Fruit fly (Drosophila melanogaster) whole organism, embryonic: Measurements from ENCODE around the gene CG9948.

Experiments
- Asciz ChIP-seq: fragments of 200-800 bp; sonication (Bioruptor generic); optimal IDR thresholded peaks from 2 replicates; lab custom pipeline; 2017; ENCODE audit warnings: missing biosample characterization, mild to moderate bottlenecking, missing genetic modification characterization, missing genetic modification reagents
- Bgb ChIP-seq: fragments of 200-800 bp; sonication (Bioruptor generic); IDR thresholded peaks from 2 replicates; pipeline ENCODE4 v1.3.6; 2022; ENCODE audit warnings: missing biosample characterization, missing genetic modification characterization; ENCODE audit not compliant: partially characterized antibody
- Bteb2 ChIP-seq: fragments of 200-800 bp; sonication (Bioruptor generic); optimal IDR thresholded peaks from 2 replicates; lab custom pipeline; 2016; ENCODE audit warnings: missing biosample characterization, missing genetic modification characterization
- CG10147 ChIP-seq: fragments of 200-800 bp; sonication (Bioruptor generic); optimal IDR thresholded peaks from 2 replicates; lab custom pipeline; 2019; ENCODE audit warnings: missing biosample characterization, mild to moderate bottlenecking, missing genetic modification characterization, moderate library complexity
- CG10321 ChIP-seq: fragments of 200-800 bp; sonication (Bioruptor generic); IDR thresholded peaks from 2 replicates; pipeline ENCODE4 v1.3.6; 2022; ENCODE audit warnings: missing biosample characterization, missing genetic modification characterization
- CG10462 ChIP-seq: fragments of 200-800 bp; sonication (Bioruptor generic); optimal IDR thresholded peaks from 2 replicates; lab custom pipeline; 2016; ENCODE audit warnings: missing biosample characterization, missing genetic modification characterization
- CG11398 ChIP-seq: fragments of 200-800 bp; sonication (Bioruptor generic); optimal IDR thresholded peaks from 2 replicates; lab custom pipeline; 2016; ENCODE audit warnings: missing biosample characterization, missing genetic modification characterization
- CG11456 ChIP-seq: fragments of 200-800 bp; sonication (Bioruptor generic); IDR thresholded peaks from 3 replicates; pipeline ENCODE4 v1.3.6; 2022; ENCODE audit warnings: missing biosample characterization, missing genetic modification characterization
- CG12155 ChIP-seq: fragments of 200-800 bp; sonication (Bioruptor generic); optimal IDR thresholded peaks from 3 replicates; lab custom pipeline; 2016; ENCODE audit warnings: missing biosample characterization, missing genetic modification characterization
- CG13296 ChIP-seq: fragments of 200-800 bp; sonication (Bioruptor generic); optimal IDR thresholded peaks from 3 replicates; lab custom pipeline; 2018; ENCODE audit warnings: missing biosample characterization, mild to moderate bottlenecking, missing genetic modification characterization
- CG13424 ChIP-seq: fragments of 200-800 bp; sonication (Bioruptor generic); optimal IDR thresholded peaks from 2 replicates; lab custom pipeline; 2019; ENCODE audit warnings: missing biosample characterization, mild to moderate bottlenecking, missing genetic modification characterization, moderate library complexity
- CG14014 ChIP-seq: fragments of 200-800 bp; sonication (Bioruptor generic); IDR thresholded peaks from 2 replicates; pipeline ENCODE4 v1.3.6; 2022; ENCODE audit warnings: missing biosample characterization, missing genetic modification characterization
- CG14441 ChIP-seq: fragments of 200-800 bp; sonication (Bioruptor generic); IDR thresholded peaks from 2 replicates; pipeline ENCODE4 v1.3.6; 2022; ENCODE audit warnings: missing biosample characterization, missing genetic modification characterization
- CG16813 ChIP-seq: fragments of 200-800 bp; sonication (Bioruptor generic); IDR thresholded peaks from 3 replicates; pipeline ENCODE4 v1.3.6; 2022; ENCODE audit warnings: missing biosample characterization, missing genetic modification characterization; ENCODE audit not compliant: partially characterized antibody
- CG16863 ChIP-seq: fragments of 200-800 bp; sonication (Bioruptor generic); optimal IDR thresholded peaks from 3 replicates; lab custom pipeline; 2016; ENCODE audit warnings: missing biosample characterization, missing genetic modification characterization
- CG3163 ChIP-seq: fragments of 200-800 bp; sonication (Bioruptor generic); optimal IDR thresholded peaks from 3 replicates; lab custom pipeline; 2016; ENCODE audit warnings: missing biosample characterization, missing genetic modification characterization
- CG4328 ChIP-seq: fragments of 200-800 bp; sonication (Bioruptor generic); optimal IDR thresholded peaks from 3 replicates; lab custom pipeline; 2017; ENCODE audit warnings: missing biosample characterization, missing genetic modification reagents, missing genetic modification characterization
- CG4360 ChIP-seq: fragments of 200-800 bp; sonication (Bioruptor generic); IDR thresholded peaks from 2 replicates; pipeline ENCODE4 v1.3.6; 2022; ENCODE audit warnings: missing biosample characterization, missing genetic modification characterization
- CG6813 ChIP-seq: fragments of 200-800 bp; sonication (Bioruptor generic); optimal IDR thresholded peaks from 2 replicates; lab custom pipeline; 2017; ENCODE audit warnings: missing biosample characterization, missing genetic modification characterization, mild to moderate bottlenecking, moderate library complexity, missing genetic modification reagents
- CG7271 ChIP-seq: fragments of 200-800 bp; sonication (Bioruptor generic); optimal IDR thresholded peaks from 2 replicates; lab custom pipeline; 2018; ENCODE audit warnings: missing biosample characterization, mild to moderate bottlenecking, missing genetic modification characterization, moderate library complexity
- CG7556 ChIP-seq: fragments of 200-800 bp; sonication (Bioruptor generic); optimal IDR thresholded peaks from 2 replicates; lab custom pipeline; 2017; ENCODE audit warnings: missing biosample characterization, mild to moderate bottlenecking, missing genetic modification characterization
- CG8924 ChIP-seq: fragments of 200-800 bp; optimal IDR thresholded peaks from 3 replicates; lab custom pipeline; 2019; ENCODE audit warnings: missing biosample characterization, mild to moderate bottlenecking, missing genetic modification characterization, moderate library complexity
- CG9609 ChIP-seq: fragments of 200-800 bp; sonication (Bioruptor generic); optimal IDR thresholded peaks from 3 replicates; lab custom pipeline; 2016; ENCODE audit warnings: missing biosample characterization, missing genetic modification characterization
- E2f1 ChIP-seq: fragments of 200-800 bp; sonication (Bioruptor generic); IDR thresholded peaks from 2 replicates; pipeline ENCODE4 v1.3.6; 2022; ENCODE audit warnings: missing biosample characterization, missing genetic modification characterization
- Hey ChIP-seq: fragments of 200-800 bp; sonication (Bioruptor generic); optimal IDR thresholded peaks from 3 replicates; lab custom pipeline; 2018; ENCODE audit warnings: missing biosample characterization, mild to moderate bottlenecking, missing genetic modification characterization
- Hmx ChIP-seq: fragments of 200-800 bp; sonication (Bioruptor generic); optimal IDR thresholded peaks from 2 replicates; lab custom pipeline; 2016; ENCODE audit warnings: missing biosample characterization, missing genetic modification characterization
- Hr39 ChIP-seq: fragments of >200 bp; optimal IDR thresholded peaks from 2 replicates; lab custom pipeline; 2017
- Jarid2 ChIP-seq: fragments of 200-800 bp; sonication (Bioruptor generic); optimal IDR thresholded peaks from 3 replicates; lab custom pipeline; 2017; ENCODE audit warnings: mild to moderate bottlenecking, missing biosample characterization, missing genetic modification reagents, missing genetic modification characterization
- Myb ChIP-seq: fragments of 200-800 bp; sonication (Bioruptor generic); optimal IDR thresholded peaks from 2 replicates; lab custom pipeline; 2016; ENCODE audit warnings: missing biosample characterization, missing genetic modification characterization
- NC2α ChIP-seq: fragments of 200-800 bp; sonication (Bioruptor generic); optimal IDR thresholded peaks from 2 replicates; lab custom pipeline; 2016; ENCODE audit warnings: missing biosample characterization, missing genetic modification characterization
- Nf-YA ChIP-seq: fragments of 200-800 bp; sonication (Bioruptor generic); IDR thresholded peaks from 2 replicates; pipeline ENCODE4 v1.3.6; 2022; ENCODE audit warnings: missing biosample characterization, missing genetic modification characterization
- Rfx ChIP-seq: fragments of 200-800 bp; sonication (Bioruptor generic); IDR thresholded peaks from 2 replicates; pipeline ENCODE4 v1.3.6; 2022; ENCODE audit warnings: missing biosample characterization, missing genetic modification characterization
- YL-1 ChIP-seq: fragments of 200-800 bp; sonication (Bioruptor generic); optimal IDR thresholded peaks from 3 replicates; lab custom pipeline; 2017; ENCODE audit warnings: missing biosample characterization, mild to moderate bottlenecking, missing genetic modification characterization
- bsh ChIP-seq, 2 experiments: fragments of 200-800 bp; sonication (Bioruptor generic); optimal IDR thresholded peaks; 2 replicates each; lab custom pipeline; 2017 to 2018; ENCODE audit warnings: mild to moderate bottlenecking in 2 of 2, missing biosample characterization in 2 of 2, missing genetic modification characterization in 2 of 2, moderate library complexity in 1 of 2
- cas ChIP-seq: fragments of 200-800 bp; sonication (Bioruptor generic); IDR thresholded peaks from 2 replicates; pipeline ENCODE4 v1.3.6; 2022; ENCODE audit warnings: missing biosample characterization, missing genetic modification characterization
- crc ChIP-seq: fragments of 200-800 bp; sonication (Bioruptor generic); optimal IDR thresholded peaks from 2 replicates; lab custom pipeline; 2016; ENCODE audit warnings: missing biosample characterization, missing genetic modification characterization
- emc ChIP-seq: fragments of 200-800 bp; sonication (Bioruptor generic); optimal IDR thresholded peaks from 2 replicates; lab custom pipeline; 2016; ENCODE audit warnings: missing biosample characterization, missing genetic modification characterization
- gsb-n ChIP-seq: fragments of 200-800 bp; sonication (Bioruptor generic); optimal IDR thresholded peaks from 3 replicates; lab custom pipeline; 2018; ENCODE audit warnings: missing biosample characterization, mild to moderate bottlenecking, missing genetic modification characterization
- hbn ChIP-seq: fragments of 200-800 bp; sonication (Bioruptor generic); IDR thresholded peaks from 2 replicates; pipeline ENCODE4 v1.3.6; 2022; ENCODE audit warnings: missing biosample characterization, missing genetic modification characterization; ENCODE audit not compliant: partially characterized antibody
- hth ChIP-seq: fragments of >200 bp; optimal IDR thresholded peaks from 2 replicates; lab custom pipeline; 2017; ENCODE audit warnings: inconsistent platforms
- jigr1 ChIP-seq: fragments of 200-800 bp; sonication (Bioruptor generic); IDR thresholded peaks from 3 replicates; pipeline ENCODE4 v1.3.6; 2022; ENCODE audit warnings: missing biosample characterization, missing genetic modification characterization
- knrl ChIP-seq: fragments of 200-800 bp; sonication (Bioruptor generic); IDR thresholded peaks from 3 replicates; pipeline ENCODE4 v1.3.6; 2022; ENCODE audit warnings: missing biosample characterization, missing genetic modification characterization; ENCODE audit not compliant: partially characterized antibody
- lab ChIP-seq: fragments of 200-800 bp; sonication (Bioruptor generic); optimal IDR thresholded peaks from 3 replicates; lab custom pipeline; 2017; ENCODE audit warnings: missing biosample characterization, missing genetic modification characterization, mild to moderate bottlenecking, moderate library complexity, missing genetic modification reagents
- lbe ChIP-seq: fragments of 200-800 bp; sonication (Bioruptor generic); optimal IDR thresholded peaks from 2 replicates; lab custom pipeline; 2016; ENCODE audit warnings: missing biosample characterization, mild to moderate bottlenecking, missing genetic modification characterization
- mam ChIP-seq: fragments of 200-800 bp; sonication (Bioruptor generic); optimal IDR thresholded peaks from 3 replicates; lab custom pipeline; 2016; ENCODE audit warnings: missing biosample characterization, missing genetic modification characterization
- onecut ChIP-seq: fragments of 200-800 bp; sonication (Bioruptor generic); IDR thresholded peaks from 2 replicates; pipeline ENCODE4 v1.3.6; 2022; ENCODE audit warnings: missing biosample characterization, missing genetic modification characterization
- pum ChIP-seq: fragments of 200-800 bp; sonication (Bioruptor generic); optimal IDR thresholded peaks from 2 replicates; lab custom pipeline; 2016; ENCODE audit warnings: missing biosample characterization, missing genetic modification characterization
- ssp ChIP-seq: fragments of 200-800 bp; sonication (Bioruptor generic); IDR thresholded peaks from 2 replicates; pipeline ENCODE4 v1.3.6; 2022; ENCODE audit warnings: missing biosample characterization, missing genetic modification characterization
- wdn ChIP-seq: fragments of 200-800 bp; sonication (Bioruptor generic); IDR thresholded peaks from 2 replicates; pipeline ENCODE4 v1.3.6; 2022; ENCODE audit warnings: missing biosample characterization, missing genetic modification characterization
- zf30C ChIP-seq: fragments of 200-800 bp; sonication (Bioruptor generic); optimal IDR thresholded peaks from 3 replicates; lab custom pipeline; 2018; ENCODE audit warnings: missing biosample characterization, mild to moderate bottlenecking, missing genetic modification characterization

Gene CG9948

DNA sequence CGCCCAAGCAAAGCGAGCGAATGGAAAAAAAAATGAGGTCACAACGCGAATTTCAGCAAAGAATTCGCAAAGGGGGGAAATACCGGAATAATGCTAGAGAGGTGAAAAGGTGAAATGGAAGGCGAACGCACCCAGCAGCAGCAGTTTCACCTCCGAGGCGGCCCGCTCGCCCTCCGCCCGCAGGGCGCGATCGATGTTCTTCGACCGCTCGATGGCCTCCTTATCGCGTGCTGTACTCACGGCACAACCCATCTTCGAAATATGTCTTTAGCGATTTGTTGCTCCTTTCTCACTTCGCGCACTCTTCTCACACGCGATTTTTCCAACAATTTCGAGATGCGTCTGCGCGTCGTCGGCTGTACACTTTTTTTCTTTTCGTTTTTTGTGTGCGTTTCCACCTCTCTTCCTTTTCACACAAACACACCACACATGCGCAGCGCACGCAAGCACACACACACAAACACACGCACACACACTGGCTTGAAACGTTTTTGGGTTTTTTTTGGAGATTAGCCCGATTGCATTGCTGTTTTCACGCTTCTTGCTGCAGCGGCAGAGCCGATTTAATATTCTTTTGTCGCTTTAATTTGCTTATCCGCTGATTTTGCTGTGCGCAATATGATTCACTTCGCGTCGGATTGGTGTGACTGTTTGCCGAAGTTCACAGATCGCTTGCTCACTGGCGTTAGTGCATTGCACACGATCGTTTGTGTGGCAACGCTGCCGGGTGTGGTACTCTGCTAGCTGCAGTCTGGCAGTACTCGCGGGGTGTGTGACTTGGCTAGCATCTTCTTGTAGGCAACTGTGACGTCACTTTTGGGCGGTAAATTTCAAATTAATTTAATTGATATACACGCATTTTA, 23.8 kb downstream of the CG9948 start, which contains the start of gene Galphai (continued):
- TF ChIP-seq NC2α (GFP tag; lab: Kevin White, UChicago) (no peak), knrl (peak; percentile 71), YL-1 (GFP tag; lab: Kevin White, UChicago) (peak; percentile 81), gsb-n (tag; lab: Kevin White, UChicago) (peak; percentile 66), CG12155 (GFP tag; lab: Kevin White, UChicago) (peak; percentile 27), CG6813 (GFP tag; lab: Kevin White, UChicago) (no peak), lab (GFP tag; lab: Kevin White, UChicago) (peak; percentile 55), CG3163 (GFP tag; lab: Kevin White, UChicago) (peak; percentile 36), crc (GFP tag; lab: Kevin White, UChicago) (no peak), CG13424 (tag; lab: Kevin White, UChicago) (peak; percentile 18), Nf-YA (GFP tag; lab: Robert Waterston, UW) (no peak), CG4360 (GFP tag; lab: Robert Waterston, UW) (no peak), mam (peak; percentile 31), Rfx (peak; percentile 71), Asciz (no peak), CG8924 (tag; lab: Kevin White, UChicago) (peak; percentile 42), CG16863 (GFP tag; lab: Kevin White, UChicago) (peak; percentile 13), E2f1 (GFP tag; lab: Robert Waterston, UW) (0 out of 2 replicates have a peak, but pooled peaks have one; percentile 9), CG16813 (GFP tag; lab: Robert Waterston, UW) (peak; percentile 50; the same call in 2 of the 3 replicates), CG10147 (peak; percentile 23), CG11398 (GFP tag; lab: Kevin White, UChicago) (no peak), CG11456 (GFP tag; lab: Robert Waterston, UW) (no peak), Myb (peak; percentile 80), pum (GFP tag; lab: Kevin White, UChicago) (peak; percentile 37), Hey (tag; lab: Kevin White, UChicago) (no peak), zf30C (GFP tag; lab: Kevin White, UChicago) (no peak), bsh (GFP tag; optimal IDR thresholded peaks at IDR 0.05; lab: Kevin White, UChicago) (no peak), Bgb (GFP tag; lab: Robert Waterston, UW) (peak; percentile 64; the same call in 1 of the 2 replicates), wdn (GFP tag; lab: Robert Waterston, UW) (no peak), emc (GFP tag; lab: Kevin White, UChicago) (no peak), CG10321 (GFP tag; lab: Robert Waterston, UW) (peak; percentile 49; the same call in 1 of the 2 replicates), Hmx (GFP tag; lab: Kevin White, UChicago) (no peak), CG4328 (no peak), CG10462 (GFP tag; lab: Kevin White, UChicago) (no peak), CG14014 (GFP tag; lab: Robert Waterston, UW) (no peak), CG13296 (peak; percentile 7), onecut (GFP tag; lab: Robert Waterston, UW) (no peak), jigr1 (GFP tag; lab: Robert Waterston, UW) (no peak), cas (GFP tag; lab: Robert Waterston, UW) (0 out of 2 replicates have a peak, but pooled peaks have one; percentile 12), hth (lab: Kevin White, UChicago) (no peak), ssp (GFP tag; lab: Robert Waterston, UW) (no peak), hbn (GFP tag; lab: Robert Waterston, UW) (no peak), lbe (no peak), Hr39 (lab: Kevin White, UChicago) (no peak), CG7556 (GFP tag; lab: Kevin White, UChicago) (no peak), CG7271 (tag; lab: Kevin White, UChicago) (peak; percentile 13), CG14441 (GFP tag; lab: Robert Waterston, UW) (no peak), CG9609 (GFP tag; lab: Kevin White, UChicago) (peak; percentile 21), Jarid2 (GFP tag; lab: Kevin White, UChicago) (peak; percentile 72), Bteb2 (GFP tag; lab: Kevin White, UChicago) (no peak)
